Fruit fly (Drosophila melanogaster): Measurements from ENCODE around the gene CG32219.
A peak's percentile ranks its signal among the peaks of the same experiment; 100 is the strongest.

The CG32219 gene

dm6 chr3L:19922833-19923745 is 27.8 kb downstream of the CG32219 start, which contains the start of gene Pfdn6 (continued):
- peak; percentile 68 for TF ChIP-seq CG17328 (GFP tag; IDR thresholded peaks at IDR 0.05)
- TF ChIP-seq inv (GFP tag; IDR thresholded peaks at IDR 0.05; ENCODE audit: partially characterized antibody) = peak; percentile 82
- TF ChIP-seq lov (optimal IDR thresholded peaks at IDR 0.05) = no peak
- TF ChIP-seq lov (GFP tag; IDR thresholded peaks at IDR 0.05) = peak; percentile 37; the same call in 1 of the 3 replicates
- peak; percentile 84 for TF ChIP-seq sens (GFP tag)
- TF ChIP-seq chinmo (GFP tag; IDR thresholded peaks at IDR 0.05; ENCODE audit: partially characterized antibody) = no peak
- TF ChIP-seq CG4854 (GFP tag; optimal IDR thresholded peaks at IDR 0.05) = peak; percentile 54
- TF ChIP-seq Oli (tag; optimal IDR thresholded peaks at IDR 0.05) = no peak
- TF ChIP-seq CG13624 (GFP tag; optimal IDR thresholded peaks at IDR 0.05) = peak; percentile 72
- peak; percentile 6 for TF ChIP-seq fd64A (GFP tag; optimal IDR thresholded peaks at IDR 0.05)
- TF ChIP-seq unc-4 (GFP tag; IDR thresholded peaks at IDR 0.05; ENCODE audit: partially characterized antibody) = peak; percentile 33; the same call in 1 of the 2 replicates
- TF ChIP-seq CG14667 (GFP tag; IDR thresholded peaks at IDR 0.05) = no peak
- TF ChIP-seq salm (tag; optimal IDR thresholded peaks at IDR 0.05) = no peak
- TF ChIP-seq Sin3A (optimal IDR thresholded peaks at IDR 0.05) = peak; percentile 94
- no peak for TF ChIP-seq Stat92E (GFP tag; optimal IDR thresholded peaks at IDR 0.05)
- peak; percentile 81 for TF ChIP-seq Hr3 (GFP tag; optimal IDR thresholded peaks at IDR 0.05)
- peak; percentile 39 for TF ChIP-seq CG3163 (GFP tag; optimal IDR thresholded peaks at IDR 0.05)
- TF ChIP-seq jumu (GFP tag; optimal IDR thresholded peaks at IDR 0.05) = no peak
- TF ChIP-seq Neu2 (GFP tag; optimal IDR thresholded peaks at IDR 0.05; ENCODE audit: borderline replicate concordance) = no peak
- TF ChIP-seq CG15601 (tag; optimal IDR thresholded peaks at IDR 0.05) = peak; percentile 53
- TF ChIP-seq CG12769 (tag; optimal IDR thresholded peaks at IDR 0.05) = no peak
- peak; percentile 80 for TF ChIP-seq tgo (GFP tag; IDR thresholded peaks at IDR 0.05)
- peak; percentile 88 for TF ChIP-seq shn (GFP tag; optimal IDR thresholded peaks at IDR 0.05)
- TF ChIP-seq CG11085 (GFP tag; IDR thresholded peaks at IDR 0.05) = 0 out of 2 replicates have a peak, but pooled peaks have one; percentile 15
- peak; percentile 69 for TF ChIP-seq ase (GFP tag; IDR thresholded peaks at IDR 0.05)
- peak; percentile 90 for TF ChIP-seq Ssrp (tag; optimal IDR thresholded peaks at IDR 0.05)
- TF ChIP-seq CG18599 (GFP tag; optimal IDR thresholded peaks at IDR 0.05) = no peak
- peak; percentile 85; the same call in 1 of the 2 replicates for TF ChIP-seq Oaz (GFP tag; IDR thresholded peaks at IDR 0.05)
- TF ChIP-seq jigr1 (GFP tag; IDR thresholded peaks at IDR 0.05) = peak; percentile 52; the same call in 1 of the 3 replicates
- peak; percentile 69; the same call in 1 of the 3 replicates for TF ChIP-seq CG3726 (GFP tag; IDR thresholded peaks at IDR 0.05)
- TF ChIP-seq ham (GFP tag; IDR thresholded peaks at IDR 0.05) = no peak
- peak; percentile 55; the same call in 1 of the 2 replicates for TF ChIP-seq Drgx (GFP tag; IDR thresholded peaks at IDR 0.05)
- no peak for TF ChIP-seq CG15479 (GFP tag; optimal IDR thresholded peaks at IDR 0.05)
- TF ChIP-seq Tbp (GFP tag; optimal IDR thresholded peaks at IDR 0.05) = no peak
- TF ChIP-seq ATbp (GFP tag; optimal IDR thresholded peaks at IDR 0.05) = no peak
- 0 out of 2 replicates have a peak, but pooled peaks have one; percentile 60 for TF ChIP-seq CG10959 (GFP tag; IDR thresholded peaks at IDR 0.05)
- no peak for TF ChIP-seq Hand (GFP tag; optimal IDR thresholded peaks at IDR 0.05)
- TF ChIP-seq CG4730 (GFP tag; IDR thresholded peaks at IDR 0.05) = peak; percentile 71
- TF ChIP-seq gsb (GFP tag; IDR thresholded peaks at IDR 0.05) = peak; percentile 66
- TF ChIP-seq ems (GFP tag; optimal IDR thresholded peaks at IDR 0.05) = peak; percentile 75
- no peak for TF ChIP-seq grn (GFP tag; optimal IDR thresholded peaks at IDR 0.05)
- TF ChIP-seq Dbx (GFP tag; IDR thresholded peaks at IDR 0.05) = peak; percentile 79
- peak; percentile 59 for TF ChIP-seq CG10654 (GFP tag; optimal IDR thresholded peaks at IDR 0.05)
- TF ChIP-seq ap (GFP tag; IDR thresholded peaks at IDR 0.05) = peak; percentile 60
- TF ChIP-seq Lpt (GFP tag; optimal IDR thresholded peaks at IDR 0.05) = no peak
- TF ChIP-seq CG6854 (GFP tag; optimal IDR thresholded peaks at IDR 0.05) = no peak
- TF ChIP-seq odd (GFP tag; optimal IDR thresholded peaks at IDR 0.05) = no peak
- no peak for TF ChIP-seq btn (GFP tag; optimal IDR thresholded peaks at IDR 0.05)
- no peak for TF ChIP-seq ftz-f1 (GFP tag; optimal IDR thresholded peaks at IDR 0.05)

Data from whole organism, embryonic.